Fruit fly (Drosophila melanogaster) whole organism, prepupa: Measurements from ENCODE around the gene CG3342.

ENCODE experiments used
- CG10669 ChIP-seq: fragments of 200-800 bp; sonication (Bioruptor generic); optimal IDR thresholded peaks from 3 replicates; lab custom pipeline; 2018; ENCODE audit warnings: missing biosample characterization, mild to moderate bottlenecking, missing genetic modification characterization, moderate library complexity
- CG11294 ChIP-seq: fragments of 200-800 bp; sonication (Bioruptor generic); IDR thresholded peaks from 2 replicates; pipeline ENCODE4 v1.3.6; 2022; ENCODE audit warnings: missing biosample characterization, missing genetic modification characterization
- CG11762 ChIP-seq: fragments of 200-800 bp; sonication (Bioruptor generic); optimal IDR thresholded peaks from 3 replicates; lab custom pipeline; 2016; ENCODE audit warnings: missing biosample characterization, missing genetic modification characterization; ENCODE audit not compliant: insufficient read depth
- CG15336 ChIP-seq: fragments of 200-800 bp; sonication (Bioruptor generic); IDR thresholded peaks from 2 replicates; pipeline ENCODE4 v1.3.6; 2022; ENCODE audit warnings: missing biosample characterization, missing genetic modification characterization
- CG16779 ChIP-seq: fragments of 200-800 bp; sonication (Bioruptor generic); optimal IDR thresholded peaks from 3 replicates; lab custom pipeline; 2017; ENCODE audit warnings: missing biosample characterization, mild to moderate bottlenecking, missing genetic modification characterization
- CG3032 ChIP-seq: fragments of 200-800 bp; optimal IDR thresholded peaks from 2 replicates; lab custom pipeline; 2019; ENCODE audit warnings: missing biosample characterization, mild to moderate bottlenecking, missing genetic modification characterization, moderate library complexity
- CG31627 ChIP-seq: fragments of 200-800 bp; sonication (Bioruptor generic); optimal IDR thresholded peaks from 3 replicates; lab custom pipeline; 2016; ENCODE audit warnings: missing biosample characterization, missing genetic modification characterization
- CG32006 ChIP-seq: fragments of 200-800 bp; sonication (Bioruptor generic); optimal IDR thresholded peaks from 3 replicates; lab custom pipeline; 2017; ENCODE audit warnings: missing biosample characterization, mild to moderate bottlenecking, missing genetic modification characterization
- CG3919 ChIP-seq: fragments of 200-800 bp; sonication (Bioruptor generic); optimal IDR thresholded peaks from 3 replicates; lab custom pipeline; 2016; ENCODE audit warnings: missing biosample characterization, missing genetic modification characterization
- CG6163 ChIP-seq: fragments of 200-800 bp; sonication (Bioruptor generic); IDR thresholded peaks from 3 replicates; pipeline ENCODE4 v1.3.6; 2022; ENCODE audit warnings: missing biosample characterization, missing genetic modification characterization
- CG6276 ChIP-seq: fragments of 200-800 bp; sonication (Bioruptor generic); optimal IDR thresholded peaks from 2 replicates; lab custom pipeline; 2017; ENCODE audit warnings: missing biosample characterization, mild to moderate bottlenecking, missing genetic modification characterization
- CG6808 ChIP-seq: fragments of 200-800 bp; sonication (Bioruptor generic); optimal IDR thresholded peaks from 3 replicates; lab custom pipeline; 2017; ENCODE audit warnings: missing biosample characterization, missing genetic modification characterization, mild to moderate bottlenecking, moderate library complexity, missing genetic modification reagents
- CG7368 ChIP-seq: fragments of 200-800 bp; sonication (Bioruptor generic); optimal IDR thresholded peaks from 3 replicates; lab custom pipeline; 2016; ENCODE audit warnings: missing biosample characterization, missing genetic modification characterization
- CG8119 ChIP-seq: fragments of 200-800 bp; sonication (Bioruptor generic); IDR thresholded peaks from 3 replicates; pipeline ENCODE4 v1.3.6; 2022; ENCODE audit warnings: missing biosample characterization, missing genetic modification characterization
- CG8319 ChIP-seq: fragments of 200-800 bp; sonication (Bioruptor generic); optimal IDR thresholded peaks from 3 replicates; lab custom pipeline; 2016; ENCODE audit warnings: missing biosample characterization, missing genetic modification characterization
- CG8632 ChIP-seq: fragments of 200-800 bp; sonication (Bioruptor generic); optimal IDR thresholded peaks from 3 replicates; lab custom pipeline; 2016; ENCODE audit warnings: missing biosample characterization, missing genetic modification characterization
- CG9139 ChIP-seq: fragments of 200-800 bp; sonication (Bioruptor generic); optimal IDR thresholded peaks from 3 replicates; lab custom pipeline; 2017; ENCODE audit warnings: missing biosample characterization, mild to moderate bottlenecking, missing genetic modification characterization
- Eip75B ChIP-seq: fragments of 200-800 bp; sonication (Bioruptor generic); optimal IDR thresholded peaks from 3 replicates; lab custom pipeline; 2016; ENCODE audit warnings: missing biosample characterization, missing genetic modification characterization
- Eip78C ChIP-seq: fragments of 200-800 bp; sonication (Bioruptor generic); peaks from one replicate; lab custom pipeline; 2016; ENCODE audit warnings: missing biosample characterization, missing genetic modification characterization
- Eip93F ChIP-seq: fragments of 200-800 bp; sonication (Bioruptor generic); optimal IDR thresholded peaks from 2 replicates; lab custom pipeline; 2016; ENCODE audit warnings: missing biosample characterization, mild to moderate bottlenecking, missing genetic modification characterization
- Ets21C ChIP-seq: fragments of 200-800 bp; sonication (Bioruptor generic); optimal IDR thresholded peaks from 3 replicates; lab custom pipeline; 2016; ENCODE audit warnings: missing biosample characterization, missing genetic modification characterization
- Ets96B ChIP-seq: fragments of 200-800 bp; optimal IDR thresholded peaks from 2 replicates; lab custom pipeline; 2019; ENCODE audit warnings: missing biosample characterization, mild to moderate bottlenecking, missing genetic modification characterization, moderate library complexity
- Hr4 ChIP-seq: fragments of 200-800 bp; sonication (Bioruptor generic); optimal IDR thresholded peaks from 3 replicates; lab custom pipeline; 2016; ENCODE audit warnings: missing biosample characterization, missing genetic modification characterization
- Lpt ChIP-seq: fragments of 200-800 bp; sonication (Bioruptor generic); optimal IDR thresholded peaks from 3 replicates; lab custom pipeline; 2016; ENCODE audit warnings: missing biosample characterization, missing genetic modification characterization
- Met ChIP-seq: fragments of 200-800 bp; sonication (Bioruptor generic); optimal IDR thresholded peaks from 3 replicates; lab custom pipeline; 2016; ENCODE audit warnings: missing biosample characterization, missing genetic modification characterization
- OdsH ChIP-seq: fragments of 200-800 bp; sonication (Bioruptor generic); optimal IDR thresholded peaks from 3 replicates; lab custom pipeline; 2016; ENCODE audit warnings: missing biosample characterization, missing genetic modification characterization
- Smox ChIP-seq: fragments of 200-800 bp; sonication (Bioruptor generic); optimal IDR thresholded peaks from 3 replicates; lab custom pipeline; 2016; ENCODE audit warnings: missing biosample characterization, missing genetic modification characterization
- Sox102F ChIP-seq: fragments of 200-800 bp; sonication (Bioruptor generic); optimal IDR thresholded peaks from 2 replicates; lab custom pipeline; 2016; ENCODE audit warnings: missing biosample characterization, mild to moderate bottlenecking, missing genetic modification characterization
- Sox14 ChIP-seq: fragments of 200-800 bp; sonication (Bioruptor generic); optimal IDR thresholded peaks from 3 replicates; lab custom pipeline; 2016; ENCODE audit warnings: missing biosample characterization, missing genetic modification characterization
- Sox15 ChIP-seq: fragments of 200-800 bp; sonication (Bioruptor generic); optimal IDR thresholded peaks from 3 replicates; lab custom pipeline; 2016; ENCODE audit warnings: missing biosample characterization, missing genetic modification characterization
- achi ChIP-seq: fragments of 200-800 bp; sonication (Bioruptor generic); optimal IDR thresholded peaks from 3 replicates; lab custom pipeline; 2016; ENCODE audit warnings: missing biosample characterization, missing genetic modification characterization
- acj6 ChIP-seq: fragments of 200-800 bp; sonication (Bioruptor generic); optimal IDR thresholded peaks from 3 replicates; lab custom pipeline; 2016; ENCODE audit warnings: missing biosample characterization, missing genetic modification characterization
- dac ChIP-seq: fragments of 200-800 bp; sonication (Bioruptor generic); optimal IDR thresholded peaks from 2 replicates; lab custom pipeline; 2017; ENCODE audit warnings: missing biosample characterization, mild to moderate bottlenecking, missing genetic modification characterization
- eg ChIP-seq: fragments of 200-800 bp; sonication (Bioruptor generic); IDR thresholded peaks from 3 replicates; pipeline ENCODE4 v1.3.6; 2022; ENCODE audit warnings: missing biosample characterization, missing genetic modification characterization
- esn ChIP-seq: fragments of 200-800 bp; sonication (Bioruptor generic); optimal IDR thresholded peaks from 2 replicates; lab custom pipeline; 2016; ENCODE audit warnings: missing biosample characterization, mild to moderate bottlenecking, missing genetic modification characterization, moderate library complexity
- fd59A ChIP-seq: fragments of 200-800 bp; sonication (Bioruptor generic); optimal IDR thresholded peaks from 2 replicates; lab custom pipeline; 2017; ENCODE audit warnings: missing biosample characterization, mild to moderate bottlenecking, missing genetic modification characterization, missing genetic modification reagents
- fd85E ChIP-seq: fragments of 200-800 bp; sonication (Bioruptor generic); optimal IDR thresholded peaks from 3 replicates; lab custom pipeline; 2016; ENCODE audit warnings: missing biosample characterization, missing genetic modification characterization
- fkh ChIP-seq: fragments of 200-800 bp; sonication (Bioruptor generic); optimal IDR thresholded peaks from 3 replicates; lab custom pipeline; 2017; ENCODE audit warnings: missing biosample characterization, mild to moderate bottlenecking, missing genetic modification characterization, moderate library complexity
- lz ChIP-seq: fragments of 200-800 bp; sonication (Bioruptor generic); optimal IDR thresholded peaks from 3 replicates; lab custom pipeline; 2016; ENCODE audit warnings: missing biosample characterization, missing genetic modification characterization
- net ChIP-seq: fragments of 200-800 bp; sonication (Bioruptor generic); optimal IDR thresholded peaks from 3 replicates; lab custom pipeline; 2016; ENCODE audit warnings: missing biosample characterization, missing genetic modification characterization
- pdm3 ChIP-seq: fragments of 200-800 bp; sonication (Bioruptor generic); optimal IDR thresholded peaks from 3 replicates; lab custom pipeline; 2016; ENCODE audit warnings: missing biosample characterization, missing genetic modification characterization
- salr ChIP-seq, 2 experiments: fragments of 200-800 bp; sonication (Bioruptor generic); optimal IDR thresholded peaks; 3 replicates each; lab custom pipeline; 2016 to 2018; ENCODE audit warnings: missing biosample characterization in 2 of 2, missing genetic modification characterization in 2 of 2, mild to moderate bottlenecking in 1 of 2
- spab ChIP-seq: fragments of 200-800 bp; sonication (Bioruptor generic); optimal IDR thresholded peaks from 2 replicates; lab custom pipeline; 2017; ENCODE audit warnings: missing biosample characterization, mild to moderate bottlenecking, missing genetic modification characterization, missing genetic modification reagents
- ss ChIP-seq, 2 experiments: fragments of 200-800 bp; sonication (Bioruptor generic); optimal IDR thresholded peaks; 2 replicates in 1 of 2; 3 replicates in 1 of 2; lab custom pipeline; 2017 to 2018; ENCODE audit warnings: mild to moderate bottlenecking in 2 of 2, missing biosample characterization in 2 of 2, missing genetic modification characterization in 2 of 2, moderate library complexity in 1 of 2
- svp ChIP-seq: fragments of 200-800 bp; sonication (Bioruptor generic); peaks from one replicate; lab custom pipeline; 2016; ENCODE audit warnings: missing biosample characterization, missing genetic modification characterization
- topi ChIP-seq: fragments of 200-800 bp; sonication (Bioruptor generic); optimal IDR thresholded peaks from 3 replicates; lab custom pipeline; 2016; ENCODE audit warnings: missing biosample characterization, missing genetic modification characterization
- vri ChIP-seq: fragments of 200-800 bp; sonication (Bioruptor generic); optimal IDR thresholded peaks from 3 replicates; lab custom pipeline; 2016; ENCODE audit warnings: missing biosample characterization, mild to moderate bottlenecking, missing genetic modification characterization

The CG3342 gene

dm6 chrX:6533101-6533636 lies 5.5 kb upstream of the CG3342 start, which contains the start of gene RpL7A (continued):
- TF ChIP-seq CG6808 (GFP tag; lab: Kevin White, UChicago) (peak; percentile 46), CG3032 (tag; lab: Kevin White, UChicago) (peak; percentile 16), fkh (GFP tag; lab: Kevin White, UChicago) (peak; percentile 22), CG16779 (peak; percentile 59), salr (GFP tag; optimal IDR thresholded peaks at IDR 0.05; lab: Kevin White, UChicago) (peak in 1 of 2 experiments; percentile 71), CG8119 (GFP tag; lab: Robert Waterston, UW) (no peak), CG32006 (GFP tag; lab: Kevin White, UChicago) (no peak), Smox (GFP tag; lab: Kevin White, UChicago) (peak; percentile 28), Eip93F (GFP tag; lab: Kevin White, UChicago) (no peak), Sox14 (GFP tag; lab: Kevin White, UChicago) (no peak), CG6163 (GFP tag; lab: Robert Waterston, UW) (peak; percentile 82), dac (no peak), Lpt (GFP tag; lab: Kevin White, UChicago) (no peak), Eip75B (GFP tag; lab: Kevin White, UChicago) (peak; percentile 26), topi (peak; percentile 69), CG6276 (GFP tag; lab: Kevin White, UChicago) (no peak), lz (peak; percentile 49), Sox15 (peak; percentile 24), fd59A (GFP tag; lab: Kevin White, UChicago) (peak; percentile 30), CG11762 (GFP tag; lab: Kevin White, UChicago) (no peak), net (GFP tag; lab: Kevin White, UChicago) (peak; percentile 74), CG3919 (GFP tag; lab: Kevin White, UChicago) (peak; percentile 76), Hr4 (GFP tag; lab: Kevin White, UChicago) (no peak), acj6 (peak; percentile 5), CG9139 (GFP tag; lab: Kevin White, UChicago) (peak; percentile 80), spab (GFP tag; lab: Kevin White, UChicago) (no peak), CG15336 (GFP tag; lab: Robert Waterston, UW) (peak; percentile 31; the same call in 1 of the 2 replicates), CG8319 (GFP tag; lab: Kevin White, UChicago) (peak; percentile 21), OdsH (GFP tag; lab: Kevin White, UChicago) (peak; percentile 41), esn (GFP tag; lab: Kevin White, UChicago) (peak; percentile 58), CG31627 (peak; percentile 38), Sox102F (peak; percentile 65), CG8632 (GFP tag; lab: Kevin White, UChicago) (peak; percentile 21), CG11294 (GFP tag; lab: Robert Waterston, UW) (no peak), pdm3 (GFP tag; lab: Kevin White, UChicago) (peak; percentile 52)

- TF ChIP-seq CG8632 (GFP tag; lab: Kevin White, UChicago) (no peak), Lpt (GFP tag; lab: Kevin White, UChicago) (no peak), CG6276 (GFP tag; lab: Kevin White, UChicago) (no peak), svp (GFP tag; lab: Kevin White, UChicago) (peak; percentile 91)
- TF ChIP-seq, all 60 proteins: peak for 1
Observed at dm6 chrX:6529179-6529766, 1.6 kb upstream of the CG3342 start.

dm6 chrX:6528508-6528998 lies 865 bp upstream of the CG3342 start, which contains the start of gene Agxt:
Agxt (plus strand) TSS chrX:6528948.
- no peak for TF ChIP-seq Met (GFP tag; lab: Kevin White, UChicago)
- TF ChIP-seq achi (GFP tag; lab: Kevin White, UChicago), result peak; percentile 42
- no peak for TF ChIP-seq CG6276 (GFP tag; lab: Kevin White, UChicago)
- peak; percentile 59 for TF ChIP-seq CG10669 (GFP tag; lab: Kevin White, UChicago)
- no peak for TF ChIP-seq vri (GFP tag; lab: Kevin White, UChicago)
- peak; percentile 42 for TF ChIP-seq Eip75B (GFP tag; lab: Kevin White, UChicago)
- no peak for TF ChIP-seq fd85E (GFP tag; lab: Kevin White, UChicago)
- no peak for TF ChIP-seq Ets21C (GFP tag; lab: Kevin White, UChicago)
- TF ChIP-seq Eip78C, result peak; percentile 84
- TF ChIP-seq Ets96B (tag; lab: Kevin White, UChicago), result peak; percentile 57
- TF ChIP-seq Eip93F (GFP tag; lab: Kevin White, UChicago), result no peak
- TF ChIP-seq CG7368 (GFP tag; lab: Kevin White, UChicago), result peak; percentile 51
- no peak for TF ChIP-seq ss (GFP tag; optimal IDR thresholded peaks at IDR 0.05; lab: Kevin White, UChicago)
- no peak for TF ChIP-seq CG6808 (GFP tag; lab: Kevin White, UChicago)
- peak; percentile 67 for TF ChIP-seq eg
- peak; percentile 32 for TF ChIP-seq lz
- TF ChIP-seq esn (GFP tag; lab: Kevin White, UChicago), result peak; percentile 37
- peak; percentile 21 for TF ChIP-seq Smox (GFP tag; lab: Kevin White, UChicago)
- peak; percentile 49 for TF ChIP-seq net (GFP tag; lab: Kevin White, UChicago)
